Worm (Caenorhabditis elegans): Measurements from ENCODE around the gene cyp-35D1.
A peak's percentile ranks its signal among the peaks of the same experiment; 100 is the strongest.

cyp-35D1 gene

ce11 chrV:16080678-16081077, 11.6 kb downstream of the cyp-35D1 start:
- TF ChIP-seq T26A8.4 (GFP tag; IDR thresholded peaks at IDR 0.05) (no peak), vab-7 (GFP tag; IDR thresholded peaks at IDR 0.05) (no peak), hlh-11 (tag; optimal IDR thresholded peaks at IDR 0.05) (no peak), nhr-102 (tag; optimal IDR thresholded peaks at IDR 0.05) (no peak), R02D3.7 (tag; optimal IDR thresholded peaks at IDR 0.05) (no peak), nhr-28 (tag; optimal IDR thresholded peaks at IDR 0.05) (peak; percentile 87), lin-38 (GFP tag; IDR thresholded peaks at IDR 0.05) (no peak), php-3 (GFP tag; IDR thresholded peaks at IDR 0.05) (0 out of 2 replicates have a peak, but pooled peaks have one; percentile 27), Y75B8A.6 (GFP tag; IDR thresholded peaks at IDR 0.05) (no peak), snpc-4 (tag; optimal IDR thresholded peaks at IDR 0.05) (no peak), daf-16 (GFP tag; optimal IDR thresholded peaks at IDR 0.05) (no peak), daf-16 (tag; optimal IDR thresholded peaks at IDR 0.05) (peak; percentile 86), fkh-10 (GFP tag; optimal IDR thresholded peaks at IDR 0.05) (no peak), ceh-32 (tag; optimal IDR thresholded peaks at IDR 0.05; ENCODE audit: poor library complexity) (no peak), aly-2 (tag; optimal IDR thresholded peaks at IDR 0.05) (no peak), zip-11 (GFP tag; IDR thresholded peaks at IDR 0.05) (no peak), dve-1 (tag; optimal IDR thresholded peaks at IDR 0.05; ENCODE audit: insufficient read depth) (peak; percentile 27), pha-4 (GFP tag; IDR thresholded peaks at IDR 0.05) (no peak), pha-4 (tag; optimal IDR thresholded peaks at IDR 0.05) (peak; percentile 7), lsy-2 (tag; optimal IDR thresholded peaks at IDR 0.05) (no peak)

- TF ChIP-seq unc-62 (GFP tag; optimal IDR thresholded peaks at IDR 0.05 in 1 of 2), result peak in 1 of 2 experiments; percentile 48
- no peak for TF ChIP-seq unc-62 (tag; optimal IDR thresholded peaks at IDR 0.05)
- TF ChIP-seq unc-39 (tag; optimal IDR thresholded peaks at IDR 0.05), result no peak
- no peak for TF ChIP-seq pha-4 (GFP tag; IDR thresholded peaks at IDR 0.05)
- no peak for TF ChIP-seq pha-4 (tag; optimal IDR thresholded peaks at IDR 0.05)
These were observed 21.6 kb downstream of the cyp-35D1 start, which contains the start of gene F22B8.3 for ce11 chrV:16090685-16091084. Gene F22B8.3, plus strand, starts transcription at chrV:16090985.

ce11 chrV:16094284-16094683, 25.2 kb downstream of the cyp-35D1 start, which contains the start of gene F22B8.7:
Gene F22B8.7, plus strand, starts transcription at chrV:16094584.
- no peak for TF ChIP-seq spr-1 (tag; optimal IDR thresholded peaks at IDR 0.05)
- no peak for TF ChIP-seq nhr-48 (tag; optimal IDR thresholded peaks at IDR 0.05)
- TF ChIP-seq attf-4 (tag; optimal IDR thresholded peaks at IDR 0.05), result no peak
- TF ChIP-seq snpc-1.2 (GFP tag; IDR thresholded peaks at IDR 0.05), result no peak
- TF ChIP-seq aly-2 (tag; optimal IDR thresholded peaks at IDR 0.05), result no peak
- no peak for TF ChIP-seq madf-9 (GFP tag; conservative IDR thresholded peaks at IDR 0.05)
- no peak for TF ChIP-seq T26A8.4 (GFP tag; IDR thresholded peaks at IDR 0.05)
- TF ChIP-seq D1046.2 (GFP tag; IDR thresholded peaks at IDR 0.05), result no peak
- no peak for TF ChIP-seq nhr-10 (tag; optimal IDR thresholded peaks at IDR 0.05)
- no peak for TF ChIP-seq nhr-77 (tag; optimal IDR thresholded peaks at IDR 0.05)
- TF ChIP-seq R02D3.7 (tag; optimal IDR thresholded peaks at IDR 0.05), result no peak

- TF ChIP-seq nhr-42 (GFP tag; IDR thresholded peaks at IDR 0.05) (no peak), nhr-28 (tag; optimal IDR thresholded peaks at IDR 0.05) (peak; percentile 97), nhr-6 (tag; optimal IDR thresholded peaks at IDR 0.05) (no peak), daf-16 (GFP tag; optimal IDR thresholded peaks at IDR 0.05) (no peak), daf-16 (tag; optimal IDR thresholded peaks at IDR 0.05) (peak; percentile 66), unc-62 (GFP tag; optimal IDR thresholded peaks at IDR 0.05 in 1 of 2) (peak in 1 of 2 experiments; percentile 94), unc-62 (tag; optimal IDR thresholded peaks at IDR 0.05) (no peak), gei-8 (GFP tag; optimal IDR thresholded peaks at IDR 0.05) (no peak), dve-1 (tag; optimal IDR thresholded peaks at IDR 0.05; ENCODE audit: insufficient read depth) (peak; percentile 11)
These were observed 25.8 kb downstream of the cyp-35D1 start for ce11 chrV:16094862-16095261.

- TF ChIP-seq zag-1 (tag; optimal IDR thresholded peaks at IDR 0.05), result no peak
- TF ChIP-seq mdl-1 (tag; optimal IDR thresholded peaks at IDR 0.05), result no peak
- no peak for TF ChIP-seq nhr-28 (tag; optimal IDR thresholded peaks at IDR 0.05)
- TF ChIP-seq attf-4 (tag; optimal IDR thresholded peaks at IDR 0.05), result no peak
- no peak for TF ChIP-seq mep-1 (tag; optimal IDR thresholded peaks at IDR 0.05)
- no peak for TF ChIP-seq Y48G9A.11 (GFP tag; IDR thresholded peaks at IDR 0.05)
- TF ChIP-seq set-16 (GFP tag; IDR thresholded peaks at IDR 0.05), result no peak
- TF ChIP-seq snpc-4 (tag; optimal IDR thresholded peaks at IDR 0.05), result no peak
- TF ChIP-seq nhr-111 (GFP tag; optimal IDR thresholded peaks at IDR 0.05), result no peak
These were observed 30.4 kb downstream of the cyp-35D1 start, which contains the start of gene str-7 for ce11 chrV:16099441-16099840. Gene str-7, minus strand, starts transcription at chrV:16099541.
